Worm (Caenorhabditis elegans) whole organism, L3 larva: ENCODE measurements around the gene dis-3.

Experiments
- R02D3.7 ChIP-seq: fragments of 150-350 bp; optimal IDR thresholded peaks from 2 replicates; lab custom pipeline; 2014; ENCODE audit warnings: missing biosample characterization, missing genetic modification characterization
- ZK546.5 ChIP-seq: sonication (generic microtip); optimal IDR thresholded peaks from 2 replicates; lab custom pipeline; 2017; ENCODE audit warnings: missing biosample characterization, missing genetic modification characterization
- aly-2 ChIP-seq: fragments of 150-350 bp; optimal IDR thresholded peaks from 2 replicates; lab custom pipeline; 2014; ENCODE audit warnings: missing biosample characterization, missing genetic modification characterization
- ama-1 ChIP-seq: fragments of 150-350 bp; optimal IDR thresholded peaks from 2 replicates; lab custom pipeline; 2018
- ceh-16 ChIP-seq: sonication (generic microtip); optimal IDR thresholded peaks from 2 replicates; lab custom pipeline; 2017; ENCODE audit warnings: missing biosample characterization, missing genetic modification characterization
- ceh-28 ChIP-seq: fragments of 150-350 bp; optimal IDR thresholded peaks from 2 replicates; lab custom pipeline; 2014; ENCODE audit warnings: missing biosample characterization, missing genetic modification reagents, missing genetic modification characterization
- ceh-82 ChIP-seq: fragments of 150-350 bp; optimal IDR thresholded peaks from 2 replicates; lab custom pipeline; 2014; ENCODE audit warnings: missing biosample characterization, missing genetic modification characterization
- ceh-9 ChIP-seq: sonication (generic microtip); optimal IDR thresholded peaks from 2 replicates; lab custom pipeline; 2018; ENCODE audit warnings: missing biosample characterization, missing genetic modification characterization
- daf-12 ChIP-seq: fragments of 150-350 bp; optimal IDR thresholded peaks from 2 replicates; lab custom pipeline; 2014; ENCODE audit warnings: missing biosample characterization, missing genetic modification reagents, missing genetic modification characterization
- egl-27 ChIP-seq: sonication (generic microtip); optimal IDR thresholded peaks from 4 replicates; lab custom pipeline; 2017; ENCODE audit warnings: missing biosample characterization, missing genetic modification reagents, missing genetic modification characterization
- egl-5 ChIP-seq: fragments of 150-350 bp; optimal IDR thresholded peaks from 2 replicates; lab custom pipeline; 2017; ENCODE audit warnings: missing biosample characterization, missing genetic modification reagents, missing genetic modification characterization, inconsistent platforms
- elt-1 ChIP-seq: fragments of 150-350 bp; optimal IDR thresholded peaks from 2 replicates; lab custom pipeline; 2014; ENCODE audit warnings: missing biosample characterization, missing genetic modification characterization
- elt-2 ChIP-seq: sonication (generic microtip); optimal IDR thresholded peaks from 2 replicates; lab custom pipeline; 2016; ENCODE audit warnings: missing genetic modification reagents, mild to moderate bottlenecking, missing genetic modification characterization, missing compliant biosample characterization
- elt-3 ChIP-seq, 3 experiments: fragments of 150-350 bp in 1 of 3; sonication (generic microtip) in 2 of 3; optimal IDR thresholded peaks; 2 replicates in 2 of 3; 4 replicates in 1 of 3; lab custom pipeline; 2014 to 2017; ENCODE audit warnings: missing biosample characterization in 3 of 3, missing genetic modification characterization in 3 of 3
- eor-1 ChIP-seq, 2 experiments: fragments of 150-350 bp; optimal IDR thresholded peaks; 2 replicates each; lab custom pipeline; 2014 to 2018; ENCODE audit warnings: missing biosample characterization in 2 of 2, missing genetic modification characterization in 2 of 2
- fkh-10 ChIP-seq: sonication (generic microtip); optimal IDR thresholded peaks from 2 replicates; lab custom pipeline; 2017; ENCODE audit warnings: missing biosample characterization, missing genetic modification reagents, missing genetic modification characterization
- fkh-2 ChIP-seq: fragments of 150-350 bp; optimal IDR thresholded peaks from 2 replicates; lab custom pipeline; 2014; ENCODE audit warnings: missing biosample characterization, missing genetic modification reagents, missing genetic modification characterization
- fos-1 ChIP-seq: fragments of 150-350 bp; optimal IDR thresholded peaks from 2 replicates; lab custom pipeline; 2014; ENCODE audit warnings: missing biosample characterization, missing genetic modification characterization
- lin-15B ChIP-seq: fragments of 150-350 bp; optimal IDR thresholded peaks from 2 replicates; lab custom pipeline; 2014; ENCODE audit warnings: missing biosample characterization, missing genetic modification characterization
- lin-39 ChIP-seq: fragments of 150-350 bp; optimal IDR thresholded peaks from 2 replicates; lab custom pipeline; 2018; ENCODE audit warnings: missing biosample characterization, missing genetic modification reagents, missing genetic modification characterization
- lsy-12 ChIP-seq: sonication (generic microtip); optimal IDR thresholded peaks from 2 replicates; lab custom pipeline; 2016; ENCODE audit warnings: mild to moderate bottlenecking, missing genetic modification characterization, missing compliant biosample characterization
- mdl-1 ChIP-seq: fragments of 150-350 bp; optimal IDR thresholded peaks from 2 replicates; lab custom pipeline; 2014; ENCODE audit warnings: missing biosample characterization, missing genetic modification characterization
- mml-1 ChIP-seq: fragments of 150-350 bp; sonication (generic microtip); optimal IDR thresholded peaks from 3 replicates; lab custom pipeline; 2014; ENCODE audit warnings: missing biosample characterization, missing genetic modification characterization
- nfya-1 ChIP-seq: sonication (generic microtip); optimal IDR thresholded peaks from 2 replicates; lab custom pipeline; 2017; ENCODE audit warnings: missing genetic modification characterization, mild to moderate bottlenecking, missing compliant biosample characterization, antibody characterized with exemption, moderate library complexity; ENCODE audit not compliant: insufficient read depth
- nhr-12 ChIP-seq: fragments of 150-350 bp; optimal IDR thresholded peaks from 2 replicates; lab custom pipeline; 2014; ENCODE audit warnings: missing biosample characterization, missing genetic modification characterization
- nhr-237 ChIP-seq: fragments of 150-350 bp; optimal IDR thresholded peaks from 2 replicates; lab custom pipeline; 2014; ENCODE audit warnings: missing biosample characterization, missing genetic modification characterization
- nhr-25 ChIP-seq: sonication (generic microtip); optimal IDR thresholded peaks from 2 replicates; lab custom pipeline; 2017; ENCODE audit warnings: missing biosample characterization, missing genetic modification characterization
- nhr-43 ChIP-seq: sonication (generic microtip); optimal IDR thresholded peaks from 2 replicates; lab custom pipeline; 2016; ENCODE audit warnings: mild to moderate bottlenecking, missing genetic modification characterization, missing compliant biosample characterization; ENCODE audit not compliant: poor library complexity, severe bottlenecking
- nhr-67 ChIP-seq: fragments of 150-350 bp; optimal IDR thresholded peaks from 2 replicates; lab custom pipeline; 2014; ENCODE audit warnings: missing biosample characterization, missing genetic modification characterization
- nhr-76 ChIP-seq: fragments of 150-350 bp; sonication (generic microtip); optimal IDR thresholded peaks from 5 replicates; lab custom pipeline; 2014; ENCODE audit warnings: missing biosample characterization, missing genetic modification characterization
- nhr-77 ChIP-seq: fragments of 150-350 bp; optimal IDR thresholded peaks from 2 replicates; lab custom pipeline; 2014; ENCODE audit warnings: missing biosample characterization, missing genetic modification characterization
- pqm-1 ChIP-seq: fragments of 150-350 bp; optimal IDR thresholded peaks from 2 replicates; lab custom pipeline; 2017; ENCODE audit warnings: missing biosample characterization, missing genetic modification characterization, inconsistent platforms
- sea-2 ChIP-seq: fragments of 150-350 bp; sonication (generic microtip); optimal IDR thresholded peaks from 4 replicates; lab custom pipeline; 2014; ENCODE audit warnings: missing biosample characterization, missing genetic modification reagents, missing genetic modification characterization
- skn-1 ChIP-seq: fragments of 150-350 bp; optimal IDR thresholded peaks from 2 replicates; lab custom pipeline; 2014; ENCODE audit warnings: missing biosample characterization, missing genetic modification characterization
- snpc-4 ChIP-seq: fragments of 150-350 bp; optimal IDR thresholded peaks from 2 replicates; lab custom pipeline; 2014; ENCODE audit warnings: missing biosample characterization, missing genetic modification characterization
- zag-1 ChIP-seq: fragments of 150-350 bp; optimal IDR thresholded peaks from 2 replicates; lab custom pipeline; 2014; ENCODE audit warnings: missing biosample characterization, missing genetic modification characterization
- ztf-11 ChIP-seq: fragments of 150-350 bp; optimal IDR thresholded peaks from 2 replicates; lab custom pipeline; 2014; ENCODE audit warnings: missing biosample characterization, missing genetic modification characterization
- ztf-4 ChIP-seq: fragments of 150-350 bp; optimal IDR thresholded peaks from 2 replicates; lab custom pipeline; 2014; ENCODE audit warnings: missing biosample characterization, missing genetic modification characterization

dis-3 gene

DNA sequence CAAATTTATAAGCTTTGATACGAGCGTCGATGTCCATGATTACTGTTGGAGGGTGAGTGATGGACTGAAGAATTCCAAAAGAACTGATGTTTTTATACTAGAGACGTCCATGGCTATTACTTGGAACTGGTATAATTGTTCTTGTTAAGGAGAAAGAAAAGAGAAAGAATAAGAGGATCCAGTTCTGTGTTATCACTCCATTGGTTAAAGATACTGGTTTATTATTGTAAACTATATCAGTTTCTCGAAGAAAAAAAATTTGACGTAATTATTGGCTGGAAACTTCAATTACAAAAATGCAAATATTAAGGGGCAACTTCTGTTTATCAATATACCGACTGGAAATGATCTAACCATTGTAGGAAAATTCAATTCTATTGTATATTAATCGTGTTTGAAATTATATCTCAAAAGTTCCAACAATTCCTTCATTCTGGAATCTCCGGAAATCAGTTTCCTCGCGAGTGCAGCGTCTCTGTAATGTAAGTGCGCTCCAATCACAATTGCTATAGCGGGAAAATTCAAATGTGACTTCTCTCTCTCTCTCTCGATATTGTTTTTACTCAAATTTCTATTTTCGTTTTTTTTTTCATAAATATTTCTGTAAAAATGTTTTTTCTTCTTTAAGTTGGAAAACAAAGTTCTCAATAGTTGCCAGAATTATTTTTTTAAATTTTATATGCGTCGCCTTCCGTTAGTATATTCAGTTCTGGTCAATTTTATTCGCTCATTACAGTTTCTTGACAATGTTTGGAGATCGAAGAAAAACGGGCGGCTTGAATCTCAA, 11.4 kb upstream of the dis-3 start, which contains the start of the genes col-2 and ndc-80 (continued):
- TF ChIP-seq ceh-9 (tag; lab: Kevin White, UChicago) (no peak), lin-15B (tag; lab: Kevin White, UChicago) (peak; percentile 93), fos-1 (tag; lab: Kevin White, UChicago) (no peak), nhr-25 (peak; percentile 70), nhr-43 (tag; lab: Kevin White, UChicago) (peak; percentile 74), pqm-1 (tag; lab: Kevin White, UChicago) (peak; percentile 17)

ce11 chrIV:10089777-10090176, 7.2 kb upstream of the dis-3 start, which contains the start of gene ttr-39:
ttr-39 (minus strand) TSS chrIV:10089877.
- TF ChIP-seq ceh-28 (no peak), eor-1 (tag; optimal IDR thresholded peaks at IDR 0.05; lab: Kevin White, UChicago) (no peak), ztf-4 (tag; lab: Kevin White, UChicago) (no peak)

DNA sequence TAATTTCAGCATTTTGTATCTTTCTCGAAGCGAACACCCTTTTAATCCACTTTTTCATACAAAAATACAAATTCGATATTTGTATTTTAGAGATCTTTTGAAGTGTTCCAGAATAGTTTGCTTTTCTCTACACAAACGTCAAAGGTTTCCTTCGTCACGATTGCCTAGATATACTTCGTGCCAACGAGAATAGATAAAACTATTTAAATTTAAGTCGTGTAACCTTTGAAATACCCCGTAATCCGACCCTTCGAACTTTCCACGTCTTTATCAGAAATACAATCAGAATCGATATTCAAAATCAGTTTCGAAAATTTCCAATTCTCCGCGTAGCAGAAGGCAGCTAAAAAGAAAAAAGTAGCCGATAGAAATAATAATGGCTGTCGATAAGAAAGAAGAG, 6.6 kb upstream of the dis-3 start, which contains the start of gene ttbk-5:
Gene ttbk-5, plus strand, starts transcription at position 301 of the 400 bp plus-strand sequence.
- TF ChIP-seq nhr-237 (tag; lab: Kevin White, UChicago) = no peak
- TF ChIP-seq fkh-2 (tag; lab: Kevin White, UChicago) = no peak
- TF ChIP-seq egl-5 (tag; lab: Kevin White, UChicago) = no peak
- no peak for TF ChIP-seq nhr-67
- no peak for TF ChIP-seq egl-27
- TF ChIP-seq nhr-77 (tag; lab: Kevin White, UChicago) = no peak
- no peak for TF ChIP-seq ztf-4 (tag; lab: Kevin White, UChicago)
- TF ChIP-seq ceh-16 (tag; lab: Kevin White, UChicago) = no peak
- TF ChIP-seq ama-1 (lab: Kevin White, UChicago) = no peak
- TF ChIP-seq ZK546.5 (tag; lab: Kevin White, UChicago) = no peak
- no peak for TF ChIP-seq elt-1 (tag; lab: Kevin White, UChicago)
- no peak for TF ChIP-seq nhr-43 (tag; lab: Kevin White, UChicago)
- TF ChIP-seq aly-2 = no peak
- no peak for TF ChIP-seq lsy-12 (tag; lab: Kevin White, UChicago)
- TF ChIP-seq ceh-28 = no peak
- no peak for TF ChIP-seq eor-1 (tag; optimal IDR thresholded peaks at IDR 0.05; lab: Kevin White, UChicago)

DNA sequence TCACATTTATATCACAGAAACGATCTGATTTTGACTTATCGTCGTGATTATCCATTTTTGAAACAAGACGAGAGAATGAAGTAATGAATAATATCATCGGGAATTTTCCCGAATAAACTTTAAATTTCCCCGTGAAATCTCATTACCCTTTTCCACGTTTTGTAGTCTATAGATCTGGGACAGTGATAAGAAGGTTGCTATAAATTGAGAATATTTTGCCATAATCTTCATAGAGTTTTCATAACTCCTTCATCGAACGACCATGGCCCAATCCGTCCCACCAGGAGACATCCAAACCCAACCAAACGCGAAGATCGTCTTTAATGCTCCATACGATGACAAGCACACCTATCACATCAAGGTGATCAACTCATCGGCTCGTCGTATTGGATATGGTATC, 1.8 kb upstream of the dis-3 start, which contains the start of the genes C04G2.5 and msp-36:
Gene C04G2.5, minus strand, starts transcription at position 101 of the 400 bp plus-strand sequence.
Gene msp-36, plus strand, starts transcription at position 263 of the 400 bp plus-strand sequence.
- TF ChIP-seq ceh-16 (tag; lab: Kevin White, UChicago) = no peak
- no peak for TF ChIP-seq lin-39
- no peak for TF ChIP-seq zag-1 (tag; lab: Kevin White, UChicago)
- TF ChIP-seq mdl-1 (tag; lab: Kevin White, UChicago) = no peak
- no peak for TF ChIP-seq snpc-4

ce11 chrIV:10110417-10110816, 13.4 kb downstream of the dis-3 start, which contains the start of gene egl-38:
egl-38 (minus strand) TSS chrIV:10110517.
- no peak for TF ChIP-seq sea-2 (GFP tag; lab: Kevin White, UChicago)
- no peak for TF ChIP-seq ZK546.5 (tag; lab: Kevin White, UChicago)
- no peak for TF ChIP-seq elt-2
- TF ChIP-seq lin-15B (tag; lab: Kevin White, UChicago) = no peak
- no peak for TF ChIP-seq nfya-1 (tag; lab: Kevin White, UChicago)
- TF ChIP-seq skn-1 = no peak
- no peak for TF ChIP-seq fkh-2 (tag; lab: Kevin White, UChicago)
- TF ChIP-seq nhr-237 (tag; lab: Kevin White, UChicago) = no peak
- no peak for TF ChIP-seq ceh-16 (tag; lab: Kevin White, UChicago)
- TF ChIP-seq nhr-25 = no peak
- TF ChIP-seq mdl-1 (tag; lab: Kevin White, UChicago) = no peak
- TF ChIP-seq ceh-9 (tag; lab: Kevin White, UChicago) = no peak

- no peak for TF ChIP-seq egl-27
- TF ChIP-seq mdl-1 (tag; lab: Kevin White, UChicago) = no peak
- no peak for TF ChIP-seq nhr-77 (tag; lab: Kevin White, UChicago)
- TF ChIP-seq ceh-82 = no peak
- no peak for TF ChIP-seq pqm-1 (tag; lab: Kevin White, UChicago)
- TF ChIP-seq elt-3 (tag; optimal IDR thresholded peaks at IDR 0.05; lab: Kevin White, UChicago) = no peak
- TF ChIP-seq ztf-11 (tag; lab: Kevin White, UChicago) = no peak
- no peak for TF ChIP-seq zag-1 (tag; lab: Kevin White, UChicago)
- TF ChIP-seq lin-15B (tag; lab: Kevin White, UChicago) = no peak
- no peak for TF ChIP-seq nhr-12 (tag; lab: Kevin White, UChicago)
- no peak for TF ChIP-seq mml-1 (tag; lab: Kevin White, UChicago)
- TF ChIP-seq daf-12 (tag; lab: Kevin White, UChicago) = no peak
- no peak for TF ChIP-seq fkh-10 (GFP tag; lab: Kevin White, UChicago)
- no peak for TF ChIP-seq R02D3.7 (tag; lab: Kevin White, UChicago)
- TF ChIP-seq sea-2 (GFP tag; lab: Kevin White, UChicago) = no peak
- no peak for TF ChIP-seq nhr-67
- TF ChIP-seq nhr-76 = no peak
- no peak for TF ChIP-seq lsy-12 (tag; lab: Kevin White, UChicago)
Measured at ce11 chrIV:10110870-10111269, 13.9 kb downstream of the dis-3 start.
